Fruit fly (Drosophila melanogaster) whole organism, embryonic: ENCODE data around the gene Pex7.

ENCODE experiments used
- Atf6 ChIP-seq: fragments of 200-800 bp; sonication (Bioruptor generic); IDR thresholded peaks from 2 replicates; pipeline ENCODE4 v1.3.6; 2022; ENCODE audit warnings: missing biosample characterization, missing genetic modification characterization
- Blimp-1 ChIP-seq: fragments of 200-800 bp; sonication (Bioruptor generic); optimal IDR thresholded peaks from 3 replicates; lab custom pipeline; 2018; ENCODE audit warnings: missing biosample characterization, missing genetic modification characterization, mild to moderate bottlenecking, moderate library complexity, missing genetic modification reagents
- BtbVII ChIP-seq: fragments of 200-800 bp; sonication (Bioruptor generic); optimal IDR thresholded peaks from 3 replicates; lab custom pipeline; 2017; ENCODE audit warnings: missing biosample characterization, mild to moderate bottlenecking, missing genetic modification characterization
- CG10431 ChIP-seq: fragments of 200-800 bp; sonication (Bioruptor generic); optimal IDR thresholded peaks from 3 replicates; lab custom pipeline; 2018; ENCODE audit warnings: missing biosample characterization, mild to moderate bottlenecking, missing genetic modification characterization
- CG10565 ChIP-seq: fragments of 200-800 bp; sonication (Bioruptor generic); optimal IDR thresholded peaks from 3 replicates; lab custom pipeline; 2016; ENCODE audit warnings: missing biosample characterization, mild to moderate bottlenecking, missing genetic modification characterization
- CG12942 ChIP-seq: fragments of 200-800 bp; sonication (Bioruptor generic); optimal IDR thresholded peaks from 3 replicates; lab custom pipeline; 2016; ENCODE audit warnings: missing biosample characterization, missing genetic modification characterization
- CG13424 ChIP-seq: fragments of 200-800 bp; sonication (Bioruptor generic); optimal IDR thresholded peaks from 2 replicates; lab custom pipeline; 2019; ENCODE audit warnings: missing biosample characterization, mild to moderate bottlenecking, missing genetic modification characterization, moderate library complexity
- CG14014 ChIP-seq: fragments of 200-800 bp; sonication (Bioruptor generic); IDR thresholded peaks from 2 replicates; pipeline ENCODE4 v1.3.6; 2022; ENCODE audit warnings: missing biosample characterization, missing genetic modification characterization
- CG14965 ChIP-seq: fragments of 200-800 bp; sonication (Bioruptor generic); optimal IDR thresholded peaks from 2 replicates; lab custom pipeline; 2016; ENCODE audit warnings: missing biosample characterization, missing genetic modification characterization, borderline replicate concordance
- CG15601 ChIP-seq: fragments of 200-800 bp; sonication (Bioruptor generic); optimal IDR thresholded peaks from 3 replicates; lab custom pipeline; 2019; ENCODE audit warnings: missing biosample characterization, mild to moderate bottlenecking, missing genetic modification characterization, moderate library complexity
- CG17802 ChIP-seq: fragments of 200-800 bp; sonication (Bioruptor generic); optimal IDR thresholded peaks from 2 replicates; lab custom pipeline; 2018; ENCODE audit warnings: missing biosample characterization, mild to moderate bottlenecking, missing genetic modification characterization, moderate library complexity
- CG18476 ChIP-seq: fragments of 200-800 bp; sonication (Bioruptor generic); optimal IDR thresholded peaks from 2 replicates; lab custom pipeline; 2016; ENCODE audit warnings: missing biosample characterization, mild to moderate bottlenecking, missing genetic modification characterization
- CG31365 ChIP-seq: fragments of 200-800 bp; sonication (Bioruptor generic); optimal IDR thresholded peaks from 2 replicates; lab custom pipeline; 2018; ENCODE audit warnings: missing biosample characterization, mild to moderate bottlenecking, missing genetic modification characterization
- CG32532 ChIP-seq: fragments of 200-800 bp; sonication (Bioruptor generic); IDR thresholded peaks from 2 replicates; pipeline ENCODE4 v1.3.6; 2022; ENCODE audit warnings: missing biosample characterization, missing genetic modification characterization
- CG34376 ChIP-seq: fragments of 200-800 bp; sonication (Bioruptor generic); optimal IDR thresholded peaks from 2 replicates; lab custom pipeline; 2018; ENCODE audit warnings: missing biosample characterization, mild to moderate bottlenecking, missing genetic modification characterization
- CG4854 ChIP-seq: fragments of 200-800 bp; sonication (Bioruptor generic); optimal IDR thresholded peaks from 2 replicates; lab custom pipeline; 2016; ENCODE audit warnings: missing biosample characterization, missing genetic modification characterization, inconsistent platforms
- CG6791 ChIP-seq: fragments of 200-800 bp; sonication (Bioruptor generic); IDR thresholded peaks from 3 replicates; pipeline ENCODE4 v1.3.6; 2022; ENCODE audit warnings: missing biosample characterization, missing genetic modification characterization; ENCODE audit not compliant: partially characterized antibody
- CG8281 ChIP-seq: fragments of 200-800 bp; sonication (Bioruptor generic); optimal IDR thresholded peaks from 2 replicates; lab custom pipeline; 2018; ENCODE audit warnings: missing biosample characterization, mild to moderate bottlenecking, missing genetic modification characterization, moderate library complexity
- CG9215 ChIP-seq: fragments of 200-800 bp; sonication (Bioruptor generic); IDR thresholded peaks from 2 replicates; pipeline ENCODE4 v1.3.6; 2022; ENCODE audit warnings: missing biosample characterization, missing genetic modification characterization
- CHES-1-like ChIP-seq: fragments of 200-800 bp; sonication (Bioruptor generic); optimal IDR thresholded peaks from 2 replicates; lab custom pipeline; 2016; ENCODE audit warnings: missing biosample characterization, missing genetic modification characterization
- Dad ChIP-seq: fragments of 200-800 bp; sonication (Bioruptor generic); optimal IDR thresholded peaks from 3 replicates; lab custom pipeline; 2016; ENCODE audit warnings: missing biosample characterization, missing genetic modification characterization
- Doc3 ChIP-seq: fragments of 200-800 bp; sonication (Bioruptor generic); IDR thresholded peaks from 3 replicates; pipeline ENCODE4 v1.3.6; 2022; ENCODE audit warnings: missing biosample characterization, missing genetic modification characterization; ENCODE audit not compliant: partially characterized antibody
- Eip74EF ChIP-seq, 2 experiments: fragments of 200-800 bp in 1 of 2; fragments of >200 bp in 1 of 2; sonication (Bioruptor generic) in 1 of 2; optimal IDR thresholded peaks; 2 replicates each; lab custom pipeline; 2017 to 2019; ENCODE audit warnings: missing biosample characterization in 2 of 2, missing genetic modification characterization in 2 of 2, mild to moderate bottlenecking in 1 of 2, moderate library complexity in 1 of 2
- Ets65A ChIP-seq: fragments of 200-800 bp; sonication (Bioruptor generic); peaks from one replicate; lab custom pipeline; 2016; ENCODE audit warnings: missing biosample characterization, missing genetic modification characterization
- HLH3B ChIP-seq: fragments of 200-800 bp; sonication (Bioruptor generic); IDR thresholded peaks from 2 replicates; pipeline ENCODE4 v1.3.6; 2022; ENCODE audit warnings: missing biosample characterization, missing genetic modification characterization
- HLH54F ChIP-seq: fragments of 200-800 bp; sonication (Bioruptor generic); optimal IDR thresholded peaks from 3 replicates; lab custom pipeline; 2016; ENCODE audit warnings: missing biosample characterization, missing genetic modification characterization
- Hand ChIP-seq: fragments of 200-800 bp; sonication (Bioruptor generic); optimal IDR thresholded peaks from 2 replicates; lab custom pipeline; 2017; ENCODE audit warnings: mild to moderate bottlenecking, missing biosample characterization, missing genetic modification reagents, missing genetic modification characterization
- Hsf ChIP-seq: fragments of 200-800 bp; sonication (Bioruptor generic); optimal IDR thresholded peaks from 3 replicates; lab custom pipeline; 2016; ENCODE audit warnings: missing biosample characterization, missing genetic modification characterization
- Lhr ChIP-seq: fragments of 200-800 bp; sonication (Bioruptor generic); optimal IDR thresholded peaks from 3 replicates; lab custom pipeline; 2017; ENCODE audit warnings: mild to moderate bottlenecking, missing biosample characterization, missing genetic modification reagents, missing genetic modification characterization
- Mes4 ChIP-seq: fragments of 200-800 bp; sonication (Bioruptor generic); optimal IDR thresholded peaks from 2 replicates; lab custom pipeline; 2016; ENCODE audit warnings: missing biosample characterization, missing genetic modification characterization
- NFAT ChIP-seq: fragments of 200-800 bp; sonication (Bioruptor generic); IDR thresholded peaks from 2 replicates; pipeline ENCODE4 v1.3.6; 2022; ENCODE audit warnings: missing biosample characterization, missing genetic modification characterization
- Stat92E ChIP-seq, 3 experiments: fragments of >200 bp in 2 of 3; fragments of 200-800 bp in 1 of 3; sonication (Bioruptor generic) in 1 of 3; optimal IDR thresholded peaks; 2 replicates each; lab custom pipeline; 2017 to 2019; ENCODE audit warnings: missing biosample characterization in 3 of 3, missing genetic modification characterization in 3 of 3, mild to moderate bottlenecking in 1 of 3, moderate library complexity in 1 of 3
- Vsx1 ChIP-seq: fragments of 200-800 bp; sonication (Bioruptor generic); optimal IDR thresholded peaks from 2 replicates; lab custom pipeline; 2017; ENCODE audit warnings: missing biosample characterization, mild to moderate bottlenecking, missing genetic modification characterization, missing genetic modification reagents
- Xrp1 ChIP-seq: fragments of 200-800 bp; sonication (Bioruptor generic); IDR thresholded peaks from 2 replicates; pipeline ENCODE4 v1.3.6; 2022; ENCODE audit warnings: missing biosample characterization, missing genetic modification characterization
- abd-A ChIP-seq: fragments of 200-800 bp; sonication (Bioruptor generic); optimal IDR thresholded peaks from 3 replicates; lab custom pipeline; 2019; ENCODE audit warnings: missing biosample characterization, mild to moderate bottlenecking, missing genetic modification characterization, moderate library complexity
- bowl ChIP-seq: fragments of 200-800 bp; sonication (Bioruptor generic); IDR thresholded peaks from 2 replicates; pipeline ENCODE4 v1.3.6; 2022; ENCODE audit warnings: missing biosample characterization, missing genetic modification characterization
- cwo ChIP-seq: fragments of 200-800 bp; sonication (Bioruptor generic); optimal IDR thresholded peaks from 3 replicates; lab custom pipeline; 2017; ENCODE audit warnings: missing biosample characterization, missing genetic modification characterization, mild to moderate bottlenecking, moderate library complexity, missing genetic modification reagents
- ftz-f1 ChIP-seq: fragments of 200-800 bp; sonication (Bioruptor generic); optimal IDR thresholded peaks from 2 replicates; lab custom pipeline; 2016; ENCODE audit warnings: missing biosample characterization, missing genetic modification characterization
- her ChIP-seq: fragments of 200-800 bp; sonication (Bioruptor generic); optimal IDR thresholded peaks from 2 replicates; lab custom pipeline; 2016; ENCODE audit warnings: missing biosample characterization, missing genetic modification characterization
- jumu ChIP-seq: fragments of 200-800 bp; sonication (Bioruptor generic); optimal IDR thresholded peaks from 3 replicates; lab custom pipeline; 2016; ENCODE audit warnings: missing biosample characterization, missing genetic modification characterization
- nerfin-2 ChIP-seq: fragments of 200-800 bp; sonication (Bioruptor generic); IDR thresholded peaks from 2 replicates; pipeline ENCODE4 v1.3.6; 2022; ENCODE audit warnings: missing biosample characterization, missing genetic modification characterization; ENCODE audit not compliant: partially characterized antibody
- nmo ChIP-seq: fragments of 200-800 bp; sonication (Bioruptor generic); optimal IDR thresholded peaks from 2 replicates; lab custom pipeline; 2018; ENCODE audit warnings: missing biosample characterization, mild to moderate bottlenecking, missing genetic modification characterization, moderate library complexity
- pan ChIP-seq, 4 experiments: fragments of >200 bp in 3 of 4; fragments of 200-800 bp in 1 of 4; sonication (Bioruptor generic) in 1 of 4; optimal IDR thresholded peaks in 3 of 4; IDR thresholded peaks in 1 of 4; 2 replicates each; pipeline versions ENCODE4 v1.3.6 to Lab custom; 2017 to 2022; ENCODE audit warnings: missing biosample characterization in 2 of 4, missing genetic modification characterization in 2 of 4, mixed read lengths in 1 of 4
- ro ChIP-seq: fragments of 200-800 bp; sonication (Bioruptor generic); IDR thresholded peaks from 2 replicates; pipeline ENCODE4 v1.3.6; 2022; ENCODE audit warnings: missing biosample characterization, missing genetic modification characterization
- salm ChIP-seq: fragments of 200-800 bp; sonication (Bioruptor generic); optimal IDR thresholded peaks from 2 replicates; lab custom pipeline; 2018; ENCODE audit warnings: missing biosample characterization, mild to moderate bottlenecking, missing genetic modification characterization
- slou ChIP-seq: fragments of 200-800 bp; sonication (Bioruptor generic); optimal IDR thresholded peaks from 3 replicates; lab custom pipeline; 2016; ENCODE audit warnings: missing biosample characterization, missing genetic modification characterization
- sna ChIP-seq: fragments of 200-800 bp; sonication (Bioruptor generic); IDR thresholded peaks from 2 replicates; pipeline ENCODE4 v1.3.6; 2022; ENCODE audit warnings: missing biosample characterization, missing genetic modification characterization; ENCODE audit not compliant: partially characterized antibody
- unc-4 ChIP-seq: fragments of 200-800 bp; sonication (Bioruptor generic); IDR thresholded peaks from 2 replicates; pipeline ENCODE4 v1.3.6; 2022; ENCODE audit warnings: missing biosample characterization, missing genetic modification characterization; ENCODE audit not compliant: partially characterized antibody
- unpg ChIP-seq: fragments of 200-800 bp; sonication (Bioruptor generic); optimal IDR thresholded peaks from 3 replicates; lab custom pipeline; 2018; ENCODE audit warnings: missing biosample characterization, mild to moderate bottlenecking, missing genetic modification characterization, moderate library complexity

The Pex7 gene

DNA sequence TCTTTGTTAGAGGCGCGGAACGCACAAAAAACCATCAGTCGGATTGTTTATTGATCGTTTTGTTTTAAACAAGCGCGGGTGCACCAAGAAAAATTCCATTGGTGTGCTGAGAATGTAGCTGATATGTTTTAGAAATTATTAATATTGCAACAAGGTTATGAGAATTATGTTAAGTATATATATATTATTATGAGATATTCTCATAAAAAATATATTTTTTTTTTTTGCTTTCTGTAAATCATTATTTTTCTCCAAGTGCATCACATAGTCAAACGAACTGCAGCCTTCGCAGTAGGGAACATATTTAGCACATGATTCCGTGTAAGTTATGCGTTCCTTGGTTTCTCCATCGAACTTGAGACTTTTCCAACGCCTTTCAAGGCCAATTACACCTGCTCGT lies 18.0 kb upstream of the Pex7 start (continued):
- no peak for TF ChIP-seq Dad (GFP tag; lab: Kevin White, UChicago)
- no peak for TF ChIP-seq Mes4 (GFP tag; lab: Kevin White, UChicago)
- no peak for TF ChIP-seq CG12942 (GFP tag; lab: Kevin White, UChicago)
- TF ChIP-seq Xrp1 (GFP tag; lab: Robert Waterston, UW): peak; percentile 90
- TF ChIP-seq CG14014 (GFP tag; lab: Robert Waterston, UW): no peak
- TF ChIP-seq CG15601: peak; percentile 52
- TF ChIP-seq abd-A (tag; lab: Kevin White, UChicago): peak; percentile 59
- peak; percentile 37; the same call in 1 of the 2 replicates for TF ChIP-seq ro
- TF ChIP-seq CG8281 (tag; lab: Kevin White, UChicago): peak; percentile 36
- TF ChIP-seq CHES-1-like (GFP tag; lab: Kevin White, UChicago): no peak
- no peak for TF ChIP-seq BtbVII (GFP tag; lab: Kevin White, UChicago)
- TF ChIP-seq CG13424 (tag; lab: Kevin White, UChicago): peak; percentile 77
- TF ChIP-seq slou (GFP tag; lab: Kevin White, UChicago): peak; percentile 21
- peak; percentile 37 for TF ChIP-seq cwo (GFP tag; lab: Kevin White, UChicago)
- TF ChIP-seq CG6791 (GFP tag; lab: Robert Waterston, UW): no peak
- no peak for TF ChIP-seq CG14965 (GFP tag; lab: Kevin White, UChicago)
- TF ChIP-seq her (GFP tag; lab: Kevin White, UChicago): no peak
- TF ChIP-seq jumu (GFP tag; lab: Kevin White, UChicago): no peak
- no peak for TF ChIP-seq bowl
- no peak for TF ChIP-seq CG34376 (GFP tag; lab: Kevin White, UChicago)
- no peak for TF ChIP-seq salm (tag; lab: Kevin White, UChicago)
- peak; percentile 5 for TF ChIP-seq CG17802 (tag; lab: Kevin White, UChicago)
- TF ChIP-seq nmo (GFP tag; lab: Kevin White, UChicago): peak; percentile 91
- peak; percentile 85 for TF ChIP-seq HLH3B (GFP tag; lab: Robert Waterston, UW)
- no peak for TF ChIP-seq Ets65A
- peak; percentile 67 for TF ChIP-seq unpg (GFP tag; lab: Kevin White, UChicago)
- TF ChIP-seq Hsf (GFP tag; lab: Kevin White, UChicago): no peak
- peak; percentile 40; the same call in 1 of the 2 replicates for TF ChIP-seq Atf6 (GFP tag; lab: Robert Waterston, UW)
- TF ChIP-seq CG31365 (tag; lab: Kevin White, UChicago): no peak
- no peak for TF ChIP-seq Lhr (GFP tag; lab: Kevin White, UChicago)
- TF ChIP-seq pan (optimal IDR thresholded peaks at IDR 0.05; lab: Kevin White, UChicago): no peak
- TF ChIP-seq pan (GFP tag; optimal IDR thresholded peaks at IDR 0.05 in 1 of 2, IDR thresholded peaks at IDR 0.05 in 1 of 2): peak in 1 of 2 experiments; percentile 87
- no peak for TF ChIP-seq Doc3 (GFP tag; lab: Robert Waterston, UW)
- no peak for TF ChIP-seq unc-4 (GFP tag; lab: Robert Waterston, UW)
- TF ChIP-seq NFAT (GFP tag; lab: Robert Waterston, UW): peak; percentile 47; the same call in 1 of the 2 replicates
- peak; percentile 65; the same call in 1 of the 2 replicates for TF ChIP-seq CG9215
- no peak for TF ChIP-seq ftz-f1 (GFP tag; lab: Kevin White, UChicago)
- TF ChIP-seq Hand (GFP tag; lab: Kevin White, UChicago): no peak
- no peak for TF ChIP-seq CG4854 (GFP tag; lab: Kevin White, UChicago)
- TF ChIP-seq CG10431 (GFP tag; lab: Kevin White, UChicago): no peak
- TF ChIP-seq sna (GFP tag; lab: Robert Waterston, UW): no peak
- peak; percentile 78 for TF ChIP-seq CG32532 (GFP tag; lab: Robert Waterston, UW)
- peak; percentile 81 for TF ChIP-seq Blimp-1 (GFP tag; lab: Kevin White, UChicago)
- TF ChIP-seq CG18476 (GFP tag; lab: Kevin White, UChicago): no peak
- peak in 1 of 2 experiments; percentile 63 for TF ChIP-seq Eip74EF (GFP tag; optimal IDR thresholded peaks at IDR 0.05; lab: Kevin White, UChicago)
- TF ChIP-seq nerfin-2 (GFP tag; lab: Robert Waterston, UW): no peak
- TF ChIP-seq Stat92E (GFP tag; optimal IDR thresholded peaks at IDR 0.05; lab: Kevin White, UChicago): peak in 1 of 3 experiments; percentile 51
- TF ChIP-seq Vsx1: no peak
- no peak for TF ChIP-seq HLH54F (GFP tag; lab: Kevin White, UChicago)
- no peak for TF ChIP-seq CG10565 (GFP tag; lab: Kevin White, UChicago)
